Fruit fly (Drosophila melanogaster) whole organism, embryonic: ENCODE data around the gene CG32202.

Experiments used
- Ada2b ChIP-seq: fragments of 200-800 bp; sonication (Bioruptor generic); IDR thresholded peaks from 2 replicates; pipeline ENCODE4 v1.3.6; 2022; ENCODE audit warnings: missing biosample characterization, missing genetic modification characterization
- B-H1 ChIP-seq: fragments of 200-800 bp; sonication (Bioruptor generic); IDR thresholded peaks from 3 replicates; pipeline ENCODE4 v1.3.6; 2022; ENCODE audit warnings: missing biosample characterization, missing genetic modification characterization
- Bteb2 ChIP-seq: fragments of 200-800 bp; sonication (Bioruptor generic); optimal IDR thresholded peaks from 2 replicates; lab custom pipeline; 2016; ENCODE audit warnings: missing biosample characterization, missing genetic modification characterization
- CG10321 ChIP-seq: fragments of 200-800 bp; sonication (Bioruptor generic); IDR thresholded peaks from 2 replicates; pipeline ENCODE4 v1.3.6; 2022; ENCODE audit warnings: missing biosample characterization, missing genetic modification characterization
- CG10565 ChIP-seq: fragments of 200-800 bp; sonication (Bioruptor generic); optimal IDR thresholded peaks from 3 replicates; lab custom pipeline; 2016; ENCODE audit warnings: missing biosample characterization, mild to moderate bottlenecking, missing genetic modification characterization
- CG12391 ChIP-seq: fragments of 200-800 bp; sonication (Bioruptor generic); optimal IDR thresholded peaks from 3 replicates; lab custom pipeline; 2018; ENCODE audit warnings: missing biosample characterization, mild to moderate bottlenecking, missing genetic modification characterization, moderate library complexity
- CG13287 ChIP-seq: fragments of 200-800 bp; sonication (Bioruptor generic); IDR thresholded peaks from 2 replicates; pipeline ENCODE4 v1.3.6; 2022; ENCODE audit warnings: missing biosample characterization, missing genetic modification characterization; ENCODE audit not compliant: partially characterized antibody
- CG15269 ChIP-seq: fragments of 200-800 bp; sonication (Bioruptor generic); optimal IDR thresholded peaks from 2 replicates; lab custom pipeline; 2018; ENCODE audit warnings: missing biosample characterization, mild to moderate bottlenecking, missing genetic modification characterization, moderate library complexity
- CG15601 ChIP-seq: fragments of 200-800 bp; sonication (Bioruptor generic); optimal IDR thresholded peaks from 3 replicates; lab custom pipeline; 2019; ENCODE audit warnings: missing biosample characterization, mild to moderate bottlenecking, missing genetic modification characterization, moderate library complexity
- CG16779 ChIP-seq: fragments of 200-800 bp; sonication (Bioruptor generic); IDR thresholded peaks from 2 replicates; pipeline ENCODE4 v1.3.6; 2022; ENCODE audit warnings: missing biosample characterization, missing genetic modification characterization
- CG17385 ChIP-seq: fragments of 200-800 bp; sonication (Bioruptor generic); optimal IDR thresholded peaks from 3 replicates; lab custom pipeline; 2018; ENCODE audit warnings: missing biosample characterization, mild to moderate bottlenecking, missing genetic modification characterization
- CG17829 ChIP-seq: fragments of 200-800 bp; optimal IDR thresholded peaks from 2 replicates; lab custom pipeline; 2019; ENCODE audit warnings: missing biosample characterization, mild to moderate bottlenecking, missing genetic modification characterization, moderate library complexity
- CG30403 ChIP-seq: fragments of 200-800 bp; sonication (Bioruptor generic); optimal IDR thresholded peaks from 3 replicates; lab custom pipeline; 2016; ENCODE audit warnings: missing biosample characterization, missing genetic modification characterization
- CG34376 ChIP-seq: fragments of 200-800 bp; sonication (Bioruptor generic); optimal IDR thresholded peaks from 2 replicates; lab custom pipeline; 2018; ENCODE audit warnings: missing biosample characterization, mild to moderate bottlenecking, missing genetic modification characterization
- CG5953 ChIP-seq: fragments of 200-800 bp; sonication (Bioruptor generic); IDR thresholded peaks from 2 replicates; pipeline ENCODE4 v1.3.6; 2022; ENCODE audit warnings: missing biosample characterization, missing genetic modification characterization
- CG9609 ChIP-seq: fragments of 200-800 bp; sonication (Bioruptor generic); optimal IDR thresholded peaks from 3 replicates; lab custom pipeline; 2016; ENCODE audit warnings: missing biosample characterization, missing genetic modification characterization
- CkIIα-i1 ChIP-seq: fragments of 200-800 bp; sonication (Bioruptor generic); IDR thresholded peaks from 2 replicates; pipeline ENCODE4 v1.3.6; 2022; ENCODE audit warnings: missing biosample characterization, missing genetic modification characterization
- CrebB ChIP-seq: fragments of 200-800 bp; sonication (Bioruptor generic); optimal IDR thresholded peaks from 3 replicates; lab custom pipeline; 2018; ENCODE audit warnings: missing biosample characterization, mild to moderate bottlenecking, missing genetic modification characterization
- Dp ChIP-seq: fragments of 200-800 bp; sonication (Bioruptor generic); optimal IDR thresholded peaks from 2 replicates; lab custom pipeline; 2018; ENCODE audit warnings: missing biosample characterization, mild to moderate bottlenecking, missing genetic modification characterization, moderate library complexity
- ERR ChIP-seq: fragments of 200-800 bp; sonication (Bioruptor generic); optimal IDR thresholded peaks from 2 replicates; lab custom pipeline; 2016; ENCODE audit warnings: missing biosample characterization, missing genetic modification characterization
- Eip74EF ChIP-seq, 2 experiments: fragments of 200-800 bp in 1 of 2; fragments of >200 bp in 1 of 2; sonication (Bioruptor generic) in 1 of 2; optimal IDR thresholded peaks; 2 replicates each; lab custom pipeline; 2017 to 2019; ENCODE audit warnings: missing biosample characterization in 2 of 2, missing genetic modification characterization in 2 of 2, mild to moderate bottlenecking in 1 of 2, moderate library complexity in 1 of 2
- HLH4C ChIP-seq: fragments of 200-800 bp; sonication (Bioruptor generic); IDR thresholded peaks from 3 replicates; pipeline ENCODE4 v1.3.6; 2022; ENCODE audit warnings: missing biosample characterization, missing genetic modification characterization; ENCODE audit not compliant: partially characterized antibody
- Lhr ChIP-seq: fragments of 200-800 bp; sonication (Bioruptor generic); optimal IDR thresholded peaks from 3 replicates; lab custom pipeline; 2017; ENCODE audit warnings: mild to moderate bottlenecking, missing biosample characterization, missing genetic modification reagents, missing genetic modification characterization
- Lim3 ChIP-seq: fragments of 200-800 bp; sonication (Bioruptor generic); IDR thresholded peaks from 2 replicates; pipeline ENCODE4 v1.3.6; 2022; ENCODE audit warnings: missing biosample characterization, missing genetic modification characterization
- MESR4 ChIP-seq: fragments of 200-800 bp; sonication (Bioruptor generic); optimal IDR thresholded peaks from 2 replicates; lab custom pipeline; 2018; ENCODE audit warnings: missing biosample characterization, mild to moderate bottlenecking, missing genetic modification characterization, moderate library complexity
- NC2β ChIP-seq: fragments of 200-800 bp; sonication (Bioruptor generic); optimal IDR thresholded peaks from 2 replicates; lab custom pipeline; 2016; ENCODE audit warnings: missing biosample characterization, missing genetic modification characterization
- PHDP ChIP-seq: fragments of 200-800 bp; sonication (Bioruptor generic); optimal IDR thresholded peaks from 3 replicates; lab custom pipeline; 2018; ENCODE audit warnings: missing biosample characterization, mild to moderate bottlenecking, missing genetic modification characterization, moderate library complexity
- TFAM ChIP-seq: fragments of 200-800 bp; sonication (Bioruptor generic); optimal IDR thresholded peaks from 2 replicates; lab custom pipeline; 2017; ENCODE audit warnings: missing biosample characterization, missing genetic modification characterization, inconsistent platforms
- Tbp ChIP-seq: fragments of >200 bp; optimal IDR thresholded peaks from 2 replicates; lab custom pipeline; 2018; ENCODE audit warnings: missing biosample characterization, missing genetic modification characterization
- Vsx1 ChIP-seq: fragments of 200-800 bp; sonication (Bioruptor generic); optimal IDR thresholded peaks from 2 replicates; lab custom pipeline; 2017; ENCODE audit warnings: missing biosample characterization, mild to moderate bottlenecking, missing genetic modification characterization, missing genetic modification reagents
- ase ChIP-seq: fragments of 200-800 bp; sonication (Bioruptor generic); IDR thresholded peaks from 3 replicates; pipeline ENCODE4 v1.3.6; 2022; ENCODE audit warnings: missing biosample characterization, missing genetic modification characterization
- cato ChIP-seq: fragments of 200-800 bp; sonication (Bioruptor generic); optimal IDR thresholded peaks from 2 replicates; lab custom pipeline; 2016; ENCODE audit warnings: missing biosample characterization, missing genetic modification characterization, borderline replicate concordance
- crol ChIP-seq: fragments of 200-800 bp; sonication (Bioruptor generic); IDR thresholded peaks from 2 replicates; pipeline ENCODE4 v1.3.6; 2022; ENCODE audit warnings: missing biosample characterization, missing genetic modification characterization
- dmrt11E ChIP-seq: fragments of 200-800 bp; sonication (Bioruptor generic); optimal IDR thresholded peaks from 3 replicates; lab custom pipeline; 2018; ENCODE audit warnings: missing biosample characterization, mild to moderate bottlenecking, missing genetic modification characterization, moderate library complexity
- dmrt99B ChIP-seq: fragments of 200-800 bp; sonication (Bioruptor generic); optimal IDR thresholded peaks from 2 replicates; lab custom pipeline; 2018; ENCODE audit warnings: missing biosample characterization, mild to moderate bottlenecking, missing genetic modification characterization, moderate library complexity
- ems ChIP-seq: fragments of 200-800 bp; sonication (Bioruptor generic); optimal IDR thresholded peaks from 3 replicates; lab custom pipeline; 2016; ENCODE audit warnings: missing biosample characterization, missing genetic modification characterization
- esg ChIP-seq: fragments of 200-800 bp; sonication (Bioruptor generic); conservative IDR thresholded peaks from 2 replicates; pipeline ENCODE4 v1.3.6; 2022; ENCODE audit warnings: missing biosample characterization, missing genetic modification characterization
- ewg ChIP-seq: fragments of 200-800 bp; sonication (Bioruptor generic); optimal IDR thresholded peaks from 3 replicates; lab custom pipeline; 2017; ENCODE audit warnings: mild to moderate bottlenecking, missing biosample characterization, missing genetic modification reagents, missing genetic modification characterization
- ftz-f1 ChIP-seq: fragments of 200-800 bp; sonication (Bioruptor generic); optimal IDR thresholded peaks from 2 replicates; lab custom pipeline; 2016; ENCODE audit warnings: missing biosample characterization, missing genetic modification characterization
- gcm2 ChIP-seq: fragments of 200-800 bp; sonication (Bioruptor generic); optimal IDR thresholded peaks from 2 replicates; lab custom pipeline; 2016; ENCODE audit warnings: missing biosample characterization, missing genetic modification characterization
- gsb-n ChIP-seq: fragments of 200-800 bp; sonication (Bioruptor generic); optimal IDR thresholded peaks from 3 replicates; lab custom pipeline; 2018; ENCODE audit warnings: missing biosample characterization, mild to moderate bottlenecking, missing genetic modification characterization
- hb ChIP-seq: fragments of 200-800 bp; sonication (Bioruptor generic); IDR thresholded peaks from 3 replicates; pipeline ENCODE4 v1.3.6; 2022; ENCODE audit warnings: missing biosample characterization, missing genetic modification characterization; ENCODE audit not compliant: partially characterized antibody
- klu ChIP-seq: fragments of 200-800 bp; sonication (Bioruptor generic); IDR thresholded peaks from 2 replicates; pipeline ENCODE4 v1.3.6; 2022; ENCODE audit warnings: missing biosample characterization, missing genetic modification characterization
- lab ChIP-seq: fragments of 200-800 bp; sonication (Bioruptor generic); optimal IDR thresholded peaks from 3 replicates; lab custom pipeline; 2017; ENCODE audit warnings: missing biosample characterization, missing genetic modification characterization, mild to moderate bottlenecking, moderate library complexity, missing genetic modification reagents
- nau ChIP-seq: fragments of 200-800 bp; sonication (Bioruptor generic); optimal IDR thresholded peaks from 3 replicates; lab custom pipeline; 2017; ENCODE audit warnings: missing biosample characterization, mild to moderate bottlenecking, missing genetic modification characterization, missing genetic modification reagents
- pnt ChIP-seq: fragments of 200-800 bp; sonication (Bioruptor generic); optimal IDR thresholded peaks from 3 replicates; lab custom pipeline; 2016; ENCODE audit warnings: missing biosample characterization, missing genetic modification characterization
- run ChIP-seq: fragments of 200-800 bp; sonication (Bioruptor generic); optimal IDR thresholded peaks from 3 replicates; lab custom pipeline; 2018; ENCODE audit warnings: missing biosample characterization, mild to moderate bottlenecking, missing genetic modification characterization
- so ChIP-seq: fragments of 200-800 bp; sonication (Bioruptor generic); IDR thresholded peaks from 3 replicates; pipeline ENCODE4 v1.3.6; 2022; ENCODE audit warnings: missing biosample characterization, missing genetic modification characterization
- trem ChIP-seq: fragments of 200-800 bp; optimal IDR thresholded peaks from 3 replicates; lab custom pipeline; 2019; ENCODE audit warnings: missing biosample characterization, mild to moderate bottlenecking, missing genetic modification characterization, moderate library complexity
- zen ChIP-seq: fragments of 200-800 bp; sonication (Bioruptor generic); optimal IDR thresholded peaks from 3 replicates; lab custom pipeline; 2018; ENCODE audit warnings: missing biosample characterization, mild to moderate bottlenecking, missing genetic modification characterization, moderate library complexity
- zfh2 ChIP-seq: fragments of 200-800 bp; sonication (Bioruptor generic); optimal IDR thresholded peaks from 2 replicates; lab custom pipeline; 2016; ENCODE audit warnings: missing biosample characterization, missing genetic modification characterization

Gene CG32202

dm6 chr3L:18672203-18672602, 9.8 kb upstream of the CG32202 start (continued):
- TF ChIP-seq Eip74EF (GFP tag; optimal IDR thresholded peaks at IDR 0.05; lab: Kevin White, UChicago) (no peak), ERR (GFP tag; lab: Kevin White, UChicago) (no peak), CG34376 (GFP tag; lab: Kevin White, UChicago) (no peak), ftz-f1 (GFP tag; lab: Kevin White, UChicago) (peak; percentile 51), zen (tag; lab: Kevin White, UChicago) (no peak), dmrt99B (tag; lab: Kevin White, UChicago) (no peak), run (no peak), cato (GFP tag; lab: Kevin White, UChicago) (no peak), crol (peak; percentile 99), Tbp (GFP tag; lab: Kevin White, UChicago) (no peak), CG16779 (GFP tag; lab: Robert Waterston, UW) (no peak), CG15269 (no peak), nau (GFP tag; lab: Kevin White, UChicago) (no peak), Ada2b (GFP tag; lab: Robert Waterston, UW) (no peak), CG30403 (GFP tag; lab: Kevin White, UChicago) (peak; percentile 14), CG10565 (no peak), B-H1 (GFP tag; lab: Robert Waterston, UW) (no peak), Bteb2 (GFP tag; lab: Kevin White, UChicago) (peak; percentile 11), hb (no peak), so (GFP tag; lab: Robert Waterston, UW) (no peak), MESR4 (GFP tag; lab: Kevin White, UChicago) (no peak), Lhr (no peak), klu (GFP tag; lab: Robert Waterston, UW) (no peak), CG15601 (no peak), trem (tag; lab: Kevin White, UChicago) (peak; percentile 55), ase (GFP tag; lab: Robert Waterston, UW) (no peak), HLH4C (0 out of 3 replicates have a peak, but pooled peaks have one; percentile 9), gsb-n (no peak), CG13287 (no peak; the same call in 1 of the 2 replicates), NC2β (GFP tag; lab: Kevin White, UChicago) (peak; percentile 3), Lim3 (GFP tag; lab: Robert Waterston, UW) (no peak), ems (GFP tag; lab: Kevin White, UChicago) (no peak), CkIIα-i1 (GFP tag; lab: Robert Waterston, UW) (no peak), zfh2 (GFP tag; lab: Kevin White, UChicago) (peak; percentile 49), CrebB (tag; lab: Kevin White, UChicago) (no peak), CG9609 (GFP tag; lab: Kevin White, UChicago) (no peak), pnt (no peak), Vsx1 (no peak), gcm2 (no peak), CG10321 (GFP tag; lab: Robert Waterston, UW) (no peak), TFAM (no peak), CG12391 (tag; lab: Kevin White, UChicago) (no peak), esg (GFP tag; lab: Robert Waterston, UW) (no peak), Dp (no peak), CG17829 (no peak), CG17385 (GFP tag; lab: Kevin White, UChicago) (no peak), PHDP (peak; percentile 9), CG5953 (no peak), dmrt11E (tag; lab: Kevin White, UChicago) (no peak), ewg (GFP tag; lab: Kevin White, UChicago) (peak; percentile 13), lab (GFP tag; lab: Kevin White, UChicago) (no peak)
